Fruit fly (Drosophila melanogaster): ENCODE data around the gene Tbcc.
A peak's percentile ranks its signal among the peaks of the same experiment; 100 is the strongest.

Tbcc gene

DNA sequence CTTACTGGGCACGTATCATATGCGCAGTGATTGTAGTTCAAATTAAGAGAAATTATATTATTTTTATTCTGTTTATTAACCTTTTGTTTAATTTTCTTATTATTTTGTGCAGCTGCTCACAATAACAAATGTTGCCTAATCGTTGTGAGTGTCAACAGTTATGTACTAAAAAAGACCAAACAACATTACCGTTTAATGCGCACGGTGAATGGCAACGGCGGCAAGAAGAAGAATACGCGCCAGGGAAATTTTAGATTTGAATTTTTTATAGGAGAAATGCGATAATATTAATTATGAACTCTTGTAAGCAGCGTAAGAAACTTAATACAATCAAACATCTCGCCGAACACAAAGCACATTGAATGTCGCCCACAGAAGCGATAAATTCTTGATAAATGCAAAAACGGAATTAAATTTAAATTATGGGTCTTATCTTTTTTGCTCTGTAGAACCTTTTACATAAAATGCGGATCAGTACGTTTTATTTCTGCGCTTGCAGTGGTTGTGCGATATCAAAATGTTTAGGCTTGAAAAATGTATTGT, at the start of gene Tbcc, which contains the start of gene lectin-24Db:
Gene Tbcc, minus strand, starts transcription at position 163 of the 543 bp plus-strand sequence.
Gene lectin-24Db, plus strand, starts transcription at position 493 of the 543 bp plus-strand sequence.
- no peak for TF ChIP-seq CG8301 (tag; optimal IDR thresholded peaks at IDR 0.05)
- no peak for TF ChIP-seq CG32121 (GFP tag; IDR thresholded peaks at IDR 0.05)
- no peak for TF ChIP-seq Pif1A (GFP tag; optimal IDR thresholded peaks at IDR 0.05)
- no peak for TF ChIP-seq CG17806 (tag; optimal IDR thresholded peaks at IDR 0.05)
- TF ChIP-seq EcR (GFP tag; optimal IDR thresholded peaks at IDR 0.05) = no peak
- TF ChIP-seq CG8159 (tag; optimal IDR thresholded peaks at IDR 0.05) = no peak
- TF ChIP-seq CG12605 (GFP tag; IDR thresholded peaks at IDR 0.05) = no peak
- no peak for TF ChIP-seq Ets98B (GFP tag; IDR thresholded peaks at IDR 0.05)
- no peak for TF ChIP-seq CG34367 (tag; optimal IDR thresholded peaks at IDR 0.05)
- TF ChIP-seq CG15710 (tag; optimal IDR thresholded peaks at IDR 0.05) = no peak
- TF ChIP-seq CG4496 (GFP tag; IDR thresholded peaks at IDR 0.05) = no peak

DNA sequence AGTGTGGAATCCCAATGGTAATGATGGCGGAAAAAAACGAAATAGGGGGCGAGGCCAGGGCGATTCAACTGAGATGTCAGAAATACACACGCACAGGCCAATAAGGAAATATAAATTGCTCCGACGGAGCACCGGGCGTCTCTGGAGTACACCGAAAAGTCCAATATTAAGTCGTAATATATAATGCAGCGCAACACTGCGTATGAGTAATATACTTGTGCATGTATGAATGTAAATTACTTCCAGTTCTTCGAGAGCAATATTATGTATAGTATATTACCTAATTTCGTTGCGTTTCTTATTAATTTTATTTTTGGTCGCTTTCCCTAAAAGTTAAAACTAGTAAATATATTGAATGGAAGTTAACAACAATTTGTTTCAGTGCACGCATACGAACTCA, 43.0 kb upstream of the Tbcc start:
- TF ChIP-seq rn (GFP tag; IDR thresholded peaks at IDR 0.05) (no peak), D1 (tag; optimal IDR thresholded peaks at IDR 0.05) (no peak), Snoo (tag; optimal IDR thresholded peaks at IDR 0.05) (no peak), CG15710 (tag; optimal IDR thresholded peaks at IDR 0.05) (no peak), Ets98B (GFP tag; IDR thresholded peaks at IDR 0.05) (no peak), CG17806 (tag; optimal IDR thresholded peaks at IDR 0.05) (no peak), CG14655 (GFP tag; optimal IDR thresholded peaks at IDR 0.05) (no peak), EcR (GFP tag; optimal IDR thresholded peaks at IDR 0.05) (no peak)

DNA sequence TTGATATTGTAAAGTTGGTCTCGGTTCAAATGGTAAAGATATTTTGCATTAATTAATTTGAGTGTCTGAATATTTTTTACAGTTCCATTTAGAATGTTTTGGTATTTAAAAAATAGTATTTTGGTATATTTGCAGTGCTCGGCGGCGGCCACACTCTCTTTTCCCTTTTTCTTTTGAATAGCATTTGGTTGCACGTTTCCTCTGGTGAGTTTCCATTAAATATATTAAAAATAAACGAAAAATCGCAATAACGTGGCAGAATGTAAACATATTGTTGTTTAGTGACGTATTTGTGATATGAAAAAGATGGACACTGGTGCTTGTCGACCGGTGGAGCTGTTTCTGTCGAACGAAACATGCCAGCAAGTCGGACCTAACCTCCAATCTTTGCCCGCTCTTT, 40.0 kb upstream of the Tbcc start, which contains the start of gene RpL40:
Gene RpL40, plus strand, starts transcription at position 154 of the 400 bp plus-strand sequence.
- TF ChIP-seq Pif1B (GFP tag; optimal IDR thresholded peaks at IDR 0.05) = peak; percentile 14
- no peak for TF ChIP-seq CG14655 (GFP tag; optimal IDR thresholded peaks at IDR 0.05)
- no peak for TF ChIP-seq CG4496 (GFP tag; IDR thresholded peaks at IDR 0.05)
- TF ChIP-seq Snoo (tag; optimal IDR thresholded peaks at IDR 0.05) = peak; percentile 6
- TF ChIP-seq CG12605 (GFP tag; IDR thresholded peaks at IDR 0.05) = no peak

DNA sequence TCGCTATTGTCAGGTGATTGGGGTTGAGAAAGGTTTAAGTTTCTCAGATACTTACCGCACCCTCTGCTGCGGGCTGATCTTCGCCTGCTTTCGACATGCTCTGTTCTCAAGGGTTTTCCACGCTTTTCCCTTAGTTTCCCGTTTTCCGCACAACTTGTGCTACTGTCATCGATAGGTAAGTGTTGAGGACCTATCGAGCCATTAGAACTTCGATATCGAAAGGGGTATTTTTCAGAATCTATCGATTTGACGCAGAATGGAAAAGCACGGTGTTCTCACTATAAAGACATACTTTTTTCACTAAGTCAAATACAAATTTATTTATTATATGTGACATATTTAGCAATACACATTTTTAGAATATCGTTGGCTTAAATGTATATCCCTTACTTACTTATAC, 39.2 kb upstream of the Tbcc start, which contains the start of gene CG3702:
Gene CG3702, minus strand, starts transcription at position 306 of the 400 bp plus-strand sequence.
- no peak for TF ChIP-seq fd96Ca (GFP tag; IDR thresholded peaks at IDR 0.05)
- peak; percentile 3 for TF ChIP-seq CG15710 (tag; optimal IDR thresholded peaks at IDR 0.05)
- TF ChIP-seq CG10348 (GFP tag; IDR thresholded peaks at IDR 0.05) = no peak
- TF ChIP-seq rn (GFP tag; IDR thresholded peaks at IDR 0.05) = no peak
- no peak for TF ChIP-seq EcR (GFP tag; optimal IDR thresholded peaks at IDR 0.05)

DNA sequence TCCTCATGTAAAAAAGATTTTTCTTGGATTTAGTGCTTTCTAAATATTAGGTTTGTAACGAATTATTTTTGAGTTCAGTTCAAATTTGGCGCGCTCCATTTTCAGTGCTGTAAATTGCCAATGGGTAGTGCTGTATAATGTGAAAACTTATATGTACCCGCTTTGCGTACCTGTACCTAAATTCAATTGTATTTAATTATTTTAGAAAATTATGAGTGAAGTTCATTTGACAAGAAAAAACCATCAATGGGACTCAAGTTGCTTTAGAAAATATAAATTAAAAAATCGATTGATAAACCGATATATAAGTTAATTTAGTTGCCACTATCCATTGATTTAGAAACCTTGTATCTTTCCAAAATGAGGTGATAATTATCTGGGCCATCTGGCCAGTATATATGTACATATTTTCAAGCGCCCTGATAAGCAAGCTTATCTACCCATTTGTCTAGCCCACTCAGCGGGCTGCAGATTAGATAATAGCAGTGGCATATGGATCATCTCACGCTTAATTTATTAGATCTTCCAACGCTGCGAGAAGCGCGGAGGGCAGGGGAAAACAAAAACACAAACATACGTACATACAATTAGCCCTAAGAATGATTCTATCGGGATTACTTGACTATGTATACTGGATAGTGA, 36.7 kb upstream of the Tbcc start:
- TF ChIP-seq Pif1B (GFP tag; optimal IDR thresholded peaks at IDR 0.05) (no peak), CG4496 (GFP tag; IDR thresholded peaks at IDR 0.05) (0 out of 3 replicates have a peak, but pooled peaks have one; percentile 36)

DNA sequence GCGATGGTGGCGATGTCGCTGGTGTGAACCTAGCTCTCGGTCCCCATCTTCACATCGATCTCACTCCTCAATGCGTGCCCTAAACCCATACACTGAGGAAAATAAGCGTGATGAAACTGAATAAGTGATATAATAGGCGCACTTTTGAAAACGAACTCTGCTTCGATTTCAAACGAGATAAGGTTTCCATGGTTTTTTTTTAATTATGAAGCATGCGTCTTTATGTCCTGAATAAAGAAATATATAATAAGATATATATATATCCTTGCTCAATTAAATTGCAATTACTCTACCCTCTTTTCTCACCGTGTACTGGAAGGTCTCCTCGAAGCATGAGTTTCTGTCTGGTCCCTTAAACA, 35.3 kb upstream of the Tbcc start:
- TF ChIP-seq Pif1A (GFP tag; optimal IDR thresholded peaks at IDR 0.05) (peak; percentile 72), Pif1B (GFP tag; optimal IDR thresholded peaks at IDR 0.05) (peak; percentile 87), CG9948 (tag; optimal IDR thresholded peaks at IDR 0.05) (peak; percentile 95), fd96Ca (GFP tag; IDR thresholded peaks at IDR 0.05) (peak; percentile 75), EcR (GFP tag; optimal IDR thresholded peaks at IDR 0.05) (no peak), CG17806 (tag; optimal IDR thresholded peaks at IDR 0.05) (peak; percentile 94), Snoo (tag; optimal IDR thresholded peaks at IDR 0.05) (peak; percentile 73), CG15710 (tag; optimal IDR thresholded peaks at IDR 0.05) (peak; percentile 94), CG8159 (tag; optimal IDR thresholded peaks at IDR 0.05) (peak; percentile 94), gl (tag; optimal IDR thresholded peaks at IDR 0.05) (peak; percentile 74), CG34367 (tag; optimal IDR thresholded peaks at IDR 0.05) (peak; percentile 91), Ets98B (GFP tag; IDR thresholded peaks at IDR 0.05) (peak; percentile 19; the same call in 1 of the 2 replicates), rn (GFP tag; IDR thresholded peaks at IDR 0.05) (peak; percentile 40), D1 (tag; optimal IDR thresholded peaks at IDR 0.05) (peak; percentile 85), CG12605 (GFP tag; IDR thresholded peaks at IDR 0.05) (peak; percentile 49), CG14655 (GFP tag; optimal IDR thresholded peaks at IDR 0.05) (peak; percentile 93), CG8301 (tag; optimal IDR thresholded peaks at IDR 0.05) (peak; percentile 72), CG4496 (GFP tag; IDR thresholded peaks at IDR 0.05) (peak; percentile 73), CG10348 (GFP tag; IDR thresholded peaks at IDR 0.05) (no peak), CG13204 (GFP tag; optimal IDR thresholded peaks at IDR 0.05) (peak; percentile 85), CG32121 (GFP tag; IDR thresholded peaks at IDR 0.05) (no peak)
